Fruit fly (Drosophila melanogaster): ENCODE results near the gene CG14866.

DNA sequence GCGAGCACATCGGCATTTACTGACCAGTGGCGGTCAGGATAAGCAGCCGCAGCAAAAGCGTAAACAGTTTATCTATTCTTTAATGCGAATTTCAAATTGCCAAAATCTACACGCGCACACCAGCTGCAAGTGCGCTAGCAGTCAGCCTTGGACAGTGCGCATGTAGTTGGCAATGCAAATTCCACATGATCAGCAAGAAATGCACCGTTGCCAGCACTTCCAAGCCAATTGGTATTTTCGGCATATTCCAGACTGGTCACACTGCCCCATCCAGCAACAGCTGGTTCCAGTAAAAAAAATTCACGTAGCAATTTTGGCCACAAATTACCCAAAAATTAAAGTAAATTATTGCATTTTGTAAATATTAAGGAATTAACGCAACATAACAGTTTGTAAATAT lies 28.5 kb upstream of the CG14866 start:
- no peak for TF ChIP-seq pan (optimal IDR thresholded peaks at IDR 0.05)
- TF ChIP-seq usp (GFP tag; optimal IDR thresholded peaks at IDR 0.05) = no peak
- no peak for TF ChIP-seq CG8478 (optimal IDR thresholded peaks at IDR 0.05)
- no peak for TF ChIP-seq Dll (optimal IDR thresholded peaks at IDR 0.05)
- TF ChIP-seq EcR (GFP tag; optimal IDR thresholded peaks at IDR 0.05) = no peak
- no peak for TF ChIP-seq psq (optimal IDR thresholded peaks at IDR 0.05)

Measured in whole organism.